Fruit fly (Drosophila melanogaster) whole organism, embryonic: ENCODE data around the gene osk.
A peak's percentile ranks its signal among the peaks of the same experiment; 100 is the strongest.

Experiments
- Adf1 ChIP-seq: fragments of 200-800 bp; sonication (Bioruptor generic); IDR thresholded peaks from 2 replicates; pipeline ENCODE4 v1.3.6; 2022; ENCODE audit warnings: missing biosample characterization, missing genetic modification characterization
- BEAF-32 ChIP-seq: fragments of 200-800 bp; sonication (Bioruptor generic); optimal IDR thresholded peaks from 3 replicates; lab custom pipeline; 2017; ENCODE audit warnings: missing biosample characterization, missing genetic modification characterization, mild to moderate bottlenecking, moderate library complexity, missing genetic modification reagents
- Blimp-1 ChIP-seq: fragments of 200-800 bp; sonication (Bioruptor generic); optimal IDR thresholded peaks from 3 replicates; lab custom pipeline; 2018; ENCODE audit warnings: missing biosample characterization, missing genetic modification characterization, mild to moderate bottlenecking, moderate library complexity, missing genetic modification reagents
- CG10147 ChIP-seq: fragments of 200-800 bp; sonication (Bioruptor generic); optimal IDR thresholded peaks from 2 replicates; lab custom pipeline; 2019; ENCODE audit warnings: missing biosample characterization, mild to moderate bottlenecking, missing genetic modification characterization, moderate library complexity
- CG11504 ChIP-seq: fragments of 200-800 bp; sonication (Bioruptor generic); optimal IDR thresholded peaks from 3 replicates; lab custom pipeline; 2019; ENCODE audit warnings: missing biosample characterization, mild to moderate bottlenecking, missing genetic modification characterization, moderate library complexity
- CG14441 ChIP-seq: fragments of 200-800 bp; sonication (Bioruptor generic); IDR thresholded peaks from 2 replicates; pipeline ENCODE4 v1.3.6; 2022; ENCODE audit warnings: missing biosample characterization, missing genetic modification characterization
- CG15479 ChIP-seq: fragments of 200-800 bp; sonication (Bioruptor generic); optimal IDR thresholded peaks from 3 replicates; lab custom pipeline; 2019; ENCODE audit warnings: missing biosample characterization, mild to moderate bottlenecking, missing genetic modification characterization, moderate library complexity
- CG17829 ChIP-seq: fragments of 200-800 bp; optimal IDR thresholded peaks from 2 replicates; lab custom pipeline; 2019; ENCODE audit warnings: missing biosample characterization, mild to moderate bottlenecking, missing genetic modification characterization, moderate library complexity
- CG2199 ChIP-seq: fragments of 200-800 bp; sonication (Bioruptor generic); IDR thresholded peaks from 3 replicates; pipeline ENCODE4 v1.3.6; 2022; ENCODE audit warnings: missing biosample characterization, missing genetic modification characterization
- CG2889 ChIP-seq: fragments of 200-800 bp; sonication (Bioruptor generic); IDR thresholded peaks from 3 replicates; pipeline ENCODE4 v1.3.6; 2022; ENCODE audit warnings: missing biosample characterization, missing genetic modification characterization
- CG3995 ChIP-seq: fragments of 200-800 bp; sonication (Bioruptor generic); optimal IDR thresholded peaks from 3 replicates; lab custom pipeline; 2016; ENCODE audit warnings: missing biosample characterization, missing genetic modification characterization
- CG42726 ChIP-seq: fragments of 200-800 bp; sonication (Bioruptor generic); IDR thresholded peaks from 2 replicates; pipeline ENCODE4 v1.3.6; 2022; ENCODE audit warnings: missing biosample characterization, missing genetic modification characterization; ENCODE audit not compliant: partially characterized antibody
- CG5180 ChIP-seq: fragments of 200-800 bp; sonication (Bioruptor generic); optimal IDR thresholded peaks from 3 replicates; lab custom pipeline; 2017; ENCODE audit warnings: missing biosample characterization, missing genetic modification characterization, mild to moderate bottlenecking, moderate library complexity, missing genetic modification reagents
- CG5245 ChIP-seq: fragments of 200-800 bp; sonication (Bioruptor generic); optimal IDR thresholded peaks from 3 replicates; lab custom pipeline; 2016; ENCODE audit warnings: missing biosample characterization, missing genetic modification characterization
- CG6791 ChIP-seq: fragments of 200-800 bp; sonication (Bioruptor generic); IDR thresholded peaks from 3 replicates; pipeline ENCODE4 v1.3.6; 2022; ENCODE audit warnings: missing biosample characterization, missing genetic modification characterization; ENCODE audit not compliant: partially characterized antibody
- CG7271 ChIP-seq: fragments of 200-800 bp; sonication (Bioruptor generic); optimal IDR thresholded peaks from 2 replicates; lab custom pipeline; 2018; ENCODE audit warnings: missing biosample characterization, mild to moderate bottlenecking, missing genetic modification characterization, moderate library complexity
- CG8765 ChIP-seq: fragments of 200-800 bp; sonication (Bioruptor generic); IDR thresholded peaks from 2 replicates; pipeline ENCODE4 v1.3.6; 2022; ENCODE audit warnings: missing biosample characterization, missing genetic modification characterization
- CG8924 ChIP-seq: fragments of 200-800 bp; optimal IDR thresholded peaks from 3 replicates; lab custom pipeline; 2019; ENCODE audit warnings: missing biosample characterization, mild to moderate bottlenecking, missing genetic modification characterization, moderate library complexity
- CG9609 ChIP-seq: fragments of 200-800 bp; sonication (Bioruptor generic); optimal IDR thresholded peaks from 3 replicates; lab custom pipeline; 2016; ENCODE audit warnings: missing biosample characterization, missing genetic modification characterization
- CG9797 ChIP-seq: fragments of 200-800 bp; sonication (Bioruptor generic); optimal IDR thresholded peaks from 3 replicates; lab custom pipeline; 2018; ENCODE audit warnings: missing biosample characterization, mild to moderate bottlenecking, missing genetic modification characterization
- CTCF ChIP-seq: fragments of 200-800 bp; sonication (Bioruptor generic); optimal IDR thresholded peaks from 2 replicates; lab custom pipeline; 2017; ENCODE audit warnings: missing biosample characterization, mild to moderate bottlenecking, missing genetic modification characterization, moderate library complexity
- Deaf1 ChIP-seq: fragments of 200-800 bp; optimal IDR thresholded peaks from 3 replicates; lab custom pipeline; 2019; ENCODE audit warnings: missing biosample characterization, mild to moderate bottlenecking, missing genetic modification characterization, moderate library complexity
- E2f2 ChIP-seq: fragments of 200-800 bp; sonication (Bioruptor generic); IDR thresholded peaks from 2 replicates; pipeline ENCODE4 v1.3.6; 2022; ENCODE audit warnings: missing biosample characterization, missing genetic modification characterization
- HLHmδ ChIP-seq: fragments of 200-800 bp; sonication (Bioruptor generic); optimal IDR thresholded peaks from 2 replicates; lab custom pipeline; 2018; ENCODE audit warnings: missing biosample characterization, mild to moderate bottlenecking, missing genetic modification characterization, moderate library complexity
- Hey ChIP-seq: fragments of 200-800 bp; sonication (Bioruptor generic); optimal IDR thresholded peaks from 3 replicates; lab custom pipeline; 2018; ENCODE audit warnings: missing biosample characterization, mild to moderate bottlenecking, missing genetic modification characterization
- Jarid2 ChIP-seq: fragments of 200-800 bp; sonication (Bioruptor generic); optimal IDR thresholded peaks from 3 replicates; lab custom pipeline; 2017; ENCODE audit warnings: mild to moderate bottlenecking, missing biosample characterization, missing genetic modification reagents, missing genetic modification characterization
- NC2α ChIP-seq: fragments of 200-800 bp; sonication (Bioruptor generic); optimal IDR thresholded peaks from 2 replicates; lab custom pipeline; 2016; ENCODE audit warnings: missing biosample characterization, missing genetic modification characterization
- Nf-YC ChIP-seq: fragments of 200-800 bp; optimal IDR thresholded peaks from 3 replicates; lab custom pipeline; 2019; ENCODE audit warnings: missing biosample characterization, mild to moderate bottlenecking, missing genetic modification characterization, moderate library complexity
- Trl ChIP-seq, 3 experiments: fragments of >200 bp in 2 of 3; fragments of 200-800 bp in 1 of 3; sonication (Bioruptor generic) in 1 of 3; optimal IDR thresholded peaks; 2 replicates in 1 of 3; 3 replicates in 2 of 3; lab custom pipeline; 2016 to 2017; ENCODE audit warnings: missing biosample characterization in 1 of 3, missing genetic modification characterization in 1 of 3
- ac ChIP-seq: fragments of 200-800 bp; sonication (Bioruptor generic); optimal IDR thresholded peaks from 3 replicates; lab custom pipeline; 2017; ENCODE audit warnings: missing biosample characterization, mild to moderate bottlenecking, missing genetic modification characterization
- cg ChIP-seq: fragments of 200-800 bp; sonication (Bioruptor generic); optimal IDR thresholded peaks from 3 replicates; lab custom pipeline; 2019; ENCODE audit warnings: missing biosample characterization, mild to moderate bottlenecking, missing genetic modification characterization, moderate library complexity
- chinmo ChIP-seq: fragments of 200-800 bp; sonication (Bioruptor generic); IDR thresholded peaks from 4 replicates; pipeline ENCODE4 v1.3.6; 2022; ENCODE audit warnings: missing biosample characterization, missing genetic modification characterization; ENCODE audit not compliant: partially characterized antibody
- chm ChIP-seq: fragments of 200-800 bp; sonication (Bioruptor generic); IDR thresholded peaks from 2 replicates; pipeline ENCODE4 v1.3.6; 2022; ENCODE audit warnings: missing biosample characterization, missing genetic modification characterization
- ci ChIP-seq: fragments of 200-800 bp; sonication (Bioruptor generic); IDR thresholded peaks from 3 replicates; pipeline ENCODE4 v1.3.6; 2022; ENCODE audit warnings: missing biosample characterization, missing genetic modification characterization
- dysf ChIP-seq: fragments of 200-800 bp; sonication (Bioruptor generic); IDR thresholded peaks from 3 replicates; pipeline ENCODE4 v1.3.6; 2022; ENCODE audit warnings: missing biosample characterization, missing genetic modification characterization
- ewg ChIP-seq: fragments of 200-800 bp; sonication (Bioruptor generic); optimal IDR thresholded peaks from 3 replicates; lab custom pipeline; 2017; ENCODE audit warnings: mild to moderate bottlenecking, missing biosample characterization, missing genetic modification reagents, missing genetic modification characterization
- grn ChIP-seq: fragments of 200-800 bp; sonication (Bioruptor generic); optimal IDR thresholded peaks from 3 replicates; lab custom pipeline; 2017; ENCODE audit warnings: missing biosample characterization, missing genetic modification characterization
- hb ChIP-seq: fragments of 200-800 bp; sonication (Bioruptor generic); IDR thresholded peaks from 3 replicates; pipeline ENCODE4 v1.3.6; 2022; ENCODE audit warnings: missing biosample characterization, missing genetic modification characterization; ENCODE audit not compliant: partially characterized antibody
- jigr1 ChIP-seq: fragments of 200-800 bp; sonication (Bioruptor generic); IDR thresholded peaks from 3 replicates; pipeline ENCODE4 v1.3.6; 2022; ENCODE audit warnings: missing biosample characterization, missing genetic modification characterization
- ken ChIP-seq: fragments of 200-800 bp; sonication (Bioruptor generic); IDR thresholded peaks from 3 replicates; pipeline ENCODE4 v1.3.6; 2022; ENCODE audit warnings: missing biosample characterization, missing genetic modification characterization
- kni ChIP-seq: fragments of 200-800 bp; sonication (Bioruptor generic); optimal IDR thresholded peaks from 3 replicates; lab custom pipeline; 2017; ENCODE audit warnings: mild to moderate bottlenecking, missing biosample characterization, missing genetic modification reagents, missing genetic modification characterization
- otp ChIP-seq: fragments of 200-800 bp; sonication (Bioruptor generic); IDR thresholded peaks from 3 replicates; pipeline ENCODE4, ENCODE4 v1.3.6; 2022; ENCODE audit warnings: missing biosample characterization, missing genetic modification characterization
- pros ChIP-seq: fragments of 200-800 bp; sonication (Bioruptor generic); optimal IDR thresholded peaks from 3 replicates; lab custom pipeline; 2019; ENCODE audit warnings: missing biosample characterization, mild to moderate bottlenecking, missing genetic modification characterization, moderate library complexity
- sens-2 ChIP-seq: fragments of 200-800 bp; sonication (Bioruptor generic); IDR thresholded peaks from 2 replicates; pipeline ENCODE4 v1.3.6; 2022; ENCODE audit warnings: missing biosample characterization, missing genetic modification characterization
- stwl ChIP-seq: fragments of 200-800 bp; sonication (Bioruptor generic); optimal IDR thresholded peaks from 3 replicates; lab custom pipeline; 2018; ENCODE audit warnings: missing biosample characterization, mild to moderate bottlenecking, missing genetic modification characterization, moderate library complexity
- tll ChIP-seq, 2 experiments: fragments of 200-800 bp in 1 of 2; fragments of >200 bp in 1 of 2; sonication (Bioruptor generic) in 1 of 2; optimal IDR thresholded peaks; 2 replicates each; lab custom pipeline; 2017 to 2019; ENCODE audit warnings: missing biosample characterization in 2 of 2, missing genetic modification characterization in 2 of 2, mild to moderate bottlenecking in 1 of 2, moderate library complexity in 1 of 2
- wor ChIP-seq: fragments of 200-800 bp; sonication (Bioruptor generic); IDR thresholded peaks from 2 replicates; pipeline ENCODE4 v1.3.6; 2022; ENCODE audit warnings: missing biosample characterization, missing genetic modification characterization
- zfh1 ChIP-seq: fragments of 200-800 bp; sonication (Bioruptor generic); IDR thresholded peaks from 3 replicates; pipeline ENCODE4 v1.3.6; 2022; ENCODE audit warnings: missing biosample characterization, missing genetic modification characterization

Gene osk

dm6 chr3R:8962860-8963755, 28.2 kb downstream of the osk start, which contains the start of gene ich:
Gene ich, minus strand, starts transcription at chr3R:8963037.
- peak; percentile 85 for TF ChIP-seq Adf1 (GFP tag; lab: Robert Waterston, UW)
- TF ChIP-seq CG17829 (tag; lab: Kevin White, UChicago), result peak; percentile 10
- TF ChIP-seq ac, result peak; percentile 6
- TF ChIP-seq hb (GFP tag; lab: Robert Waterston, UW), result no peak
- peak; percentile 77; the same call in 1 of the 3 replicates for TF ChIP-seq CG2199 (GFP tag; lab: Robert Waterston, UW)
- peak; percentile 43 for TF ChIP-seq HLHmδ (GFP tag; lab: Kevin White, UChicago)
- TF ChIP-seq jigr1 (GFP tag; lab: Robert Waterston, UW), result no peak
- 0 out of 3 replicates have a peak, but pooled peaks have one; percentile 6 for TF ChIP-seq ken
- TF ChIP-seq CG8924 (tag; lab: Kevin White, UChicago), result peak; percentile 22
- TF ChIP-seq pros, result peak; percentile 70
- TF ChIP-seq zfh1, result 0 out of 3 replicates have a peak, but pooled peaks have one; percentile 5
- 0 out of 4 replicates have a peak, but pooled peaks have one; percentile 40 for TF ChIP-seq chinmo (GFP tag; lab: Robert Waterston, UW)
- no peak for TF ChIP-seq CTCF (GFP tag; lab: Kevin White, UChicago)
- TF ChIP-seq ci (GFP tag; lab: Robert Waterston, UW), result peak; percentile 27; the same call in 1 of the 3 replicates
- peak; percentile 34 for TF ChIP-seq kni (GFP tag; lab: Kevin White, UChicago)
- TF ChIP-seq Blimp-1, result peak; percentile 30
- peak; percentile 33; the same call in 1 of the 3 replicates for TF ChIP-seq otp (GFP tag; lab: Robert Waterston, UW)
- TF ChIP-seq CG6791 (GFP tag; lab: Robert Waterston, UW), result 0 out of 3 replicates have a peak, but pooled peaks have one; percentile 26
- TF ChIP-seq CG15479 (GFP tag; lab: Kevin White, UChicago), result peak; percentile 77
- TF ChIP-seq dysf, result no peak
- TF ChIP-seq ewg, result peak; percentile 34
- peak; percentile 6 for TF ChIP-seq stwl (tag; lab: Kevin White, UChicago)
- TF ChIP-seq grn (GFP tag; lab: Kevin White, UChicago), result peak; percentile 63
- TF ChIP-seq cg, result peak; percentile 57
- TF ChIP-seq CG11504, result peak; percentile 97
- no peak for TF ChIP-seq Hey
- peak in 1 of 2 experiments; percentile 8 for TF ChIP-seq Trl (optimal IDR thresholded peaks at IDR 0.05; lab: Kevin White, UChicago)
- TF ChIP-seq Trl (GFP tag; optimal IDR thresholded peaks at IDR 0.05; lab: Kevin White, UChicago), result no peak
- peak; percentile 81; the same call in 1 of the 2 replicates for TF ChIP-seq chm (GFP tag; lab: Robert Waterston, UW)
- TF ChIP-seq CG5245, result no peak
- TF ChIP-seq Jarid2 (GFP tag; lab: Kevin White, UChicago), result peak; percentile 87
- TF ChIP-seq tll (GFP tag; optimal IDR thresholded peaks at IDR 0.05; lab: Kevin White, UChicago), result peak in 1 of 2 experiments; percentile 48
- TF ChIP-seq CG3995 (GFP tag; lab: Kevin White, UChicago), result no peak
- TF ChIP-seq CG8765 (GFP tag; lab: Robert Waterston, UW), result peak; percentile 48; the same call in 1 of the 2 replicates
- peak; percentile 83 for TF ChIP-seq Deaf1
- peak; percentile 98 for TF ChIP-seq CG5180 (GFP tag; lab: Kevin White, UChicago)
- TF ChIP-seq wor (GFP tag; lab: Robert Waterston, UW), result no peak

dm6 chr3R:8963756-8964342, 28.9 kb downstream of the osk start:
- no peak for TF ChIP-seq E2f2 (GFP tag; lab: Robert Waterston, UW)
- no peak for TF ChIP-seq NC2α (GFP tag; lab: Kevin White, UChicago)
- no peak for TF ChIP-seq CG7271 (tag; lab: Kevin White, UChicago)
- no peak for TF ChIP-seq Nf-YC (tag; lab: Kevin White, UChicago)
- TF ChIP-seq sens-2 (GFP tag; lab: Robert Waterston, UW), result no peak
- no peak for TF ChIP-seq BEAF-32 (GFP tag; lab: Kevin White, UChicago)
- TF ChIP-seq CG9797 (GFP tag; lab: Kevin White, UChicago), result no peak
- no peak for TF ChIP-seq CG2889
- no peak for TF ChIP-seq CG10147 (GFP tag; lab: Kevin White, UChicago)
- TF ChIP-seq CG42726 (GFP tag; lab: Robert Waterston, UW), result no peak
- TF ChIP-seq CG9609 (GFP tag; lab: Kevin White, UChicago), result no peak
- 0 out of 2 replicates have a peak, but pooled peaks have one; percentile 22 for TF ChIP-seq CG14441 (GFP tag; lab: Robert Waterston, UW)
